Worm (Caenorhabditis elegans) whole organism, early embryonic: Measurements from ENCODE around the gene str-78.

Source experiments
- ama-1 ChIP-seq: fragments of 150-350 bp; optimal IDR thresholded peaks from 2 replicates; lab custom pipeline; 2014
- flt-1 ChIP-seq: fragments of 200-800 bp; sonication (Bioruptor generic); IDR thresholded peaks from 2 replicates; pipeline ENCODE4 v1.3.6; 2022; ENCODE audit warnings: missing genetic modification characterization, missing compliant biosample characterization

DNA sequence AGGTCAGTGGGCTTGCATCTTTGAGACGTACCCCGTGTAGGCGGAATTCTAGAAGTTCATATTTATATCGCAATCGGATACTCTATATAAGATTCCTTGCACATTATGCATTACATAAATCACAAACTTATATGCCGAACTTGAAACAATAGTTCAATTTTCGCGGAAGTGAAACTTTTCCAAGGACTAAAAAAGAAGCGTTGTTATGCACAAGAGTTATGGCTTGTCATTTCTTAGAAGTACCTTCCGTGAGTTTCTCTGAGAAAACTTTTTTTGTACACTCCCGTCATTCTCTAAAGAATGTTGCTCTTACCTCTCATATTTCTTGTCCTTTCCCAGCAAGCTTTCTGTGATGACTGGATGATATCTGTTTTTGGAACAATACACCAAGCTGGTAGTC, 28.6 kb downstream of the str-78 start, which contains the start of gene M199.136:
- no peak for TF ChIP-seq ama-1 (lab: Kevin White, UChicago)
- TF ChIP-seq flt-1 = no peak
